Comparison of ENCODE assay signal across 4 fruit fly cellular contexts in genomic region chr3R:27407049-27407448, dm6.
TF ChIP-seq lines count a peak whose summit lies in the region.

No protein-coding gene starts in this region.

- no peak for TF ChIP-seq CTCF in whole organism, embryonic (GFP tag; optimal IDR thresholded peaks at IDR 0.05; lab: Kevin White, UChicago)

TF ChIP-seq in whole organism, embryonic, 481 proteins besides CTCF, POLR2A, EP300 and RAD21 (continues in another document):
- TF ChIP-seq sisA (GFP tag; IDR thresholded peaks at IDR 0.05; lab: Robert Waterston, UW) (peak; percentile 78), CG4360 (GFP tag; IDR thresholded peaks at IDR 0.05; lab: Robert Waterston, UW) (no peak), Dref (GFP tag; IDR thresholded peaks at IDR 0.05; lab: Robert Waterston, UW) (peak; percentile 27; the same call in 1 of the 2 replicates), Bgb (GFP tag; IDR thresholded peaks at IDR 0.05; lab: Robert Waterston, UW; ENCODE audit: partially characterized antibody) (no peak), CG14050 (GFP tag; IDR thresholded peaks at IDR 0.05; lab: Robert Waterston, UW) (peak; percentile 67), yki (optimal IDR thresholded peaks at IDR 0.05; lab: Kevin White, UChicago) (no peak), E2f1 (GFP tag; IDR thresholded peaks at IDR 0.05; lab: Robert Waterston, UW) (peak; percentile 64), ash1 (GFP tag; optimal IDR thresholded peaks at IDR 0.05; lab: Kevin White, UChicago) (no peak), Sry-β (GFP tag; optimal IDR thresholded peaks at IDR 0.05; lab: Kevin White, UChicago) (no peak), usp (GFP tag; optimal IDR thresholded peaks at IDR 0.05; lab: Kevin White, UChicago) (no peak), CG7372 (GFP tag; IDR thresholded peaks at IDR 0.05; lab: Robert Waterston, UW) (peak; percentile 83), wek (GFP tag; optimal IDR thresholded peaks at IDR 0.05; lab: Kevin White, UChicago) (no peak), dm (GFP tag; optimal IDR thresholded peaks at IDR 0.05; lab: Kevin White, UChicago) (peak; percentile 46), chif (GFP tag; optimal IDR thresholded peaks at IDR 0.05; lab: Kevin White, UChicago) (peak; percentile 47 to 54), CG6854 (GFP tag; optimal IDR thresholded peaks at IDR 0.05; lab: Kevin White, UChicago) (peak; percentile 21), phol (tag; optimal IDR thresholded peaks at IDR 0.05; lab: Kevin White, UChicago) (peak; percentile 66), Mrtf (GFP tag; IDR thresholded peaks at IDR 0.05; lab: Robert Waterston, UW) (peak; percentile 80), lbe (GFP tag; optimal IDR thresholded peaks at IDR 0.05; lab: Kevin White, UChicago) (no peak), slp2 (GFP tag; optimal IDR thresholded peaks at IDR 0.05; lab: Kevin White, UChicago) (peak; percentile 43), CG12942 (GFP tag; optimal IDR thresholded peaks at IDR 0.05; lab: Kevin White, UChicago) (peak; percentile 23), ERR (GFP tag; optimal IDR thresholded peaks at IDR 0.05; lab: Kevin White, UChicago) (peak; percentile 46), oc (tag; optimal IDR thresholded peaks at IDR 0.05; lab: Kevin White, UChicago) (no peak), HLH3B (GFP tag; IDR thresholded peaks at IDR 0.05; lab: Robert Waterston, UW) (peak; percentile 75)

TF ChIP-seq in whole organism, prepupa, 60 proteins besides CTCF, POLR2A, EP300 and RAD21 (continues in another document):
- TF ChIP-seq CG9139 (GFP tag; optimal IDR thresholded peaks at IDR 0.05; lab: Kevin White, UChicago), result no peak
- no peak for TF ChIP-seq CG10669 (GFP tag; optimal IDR thresholded peaks at IDR 0.05; lab: Kevin White, UChicago)
- peak; percentile 47; the same call in 1 of the 2 replicates for TF ChIP-seq CG11294 (GFP tag; IDR thresholded peaks at IDR 0.05; lab: Robert Waterston, UW)
- no peak for TF ChIP-seq CG3032 (tag; optimal IDR thresholded peaks at IDR 0.05; lab: Kevin White, UChicago)
- TF ChIP-seq Met (GFP tag; optimal IDR thresholded peaks at IDR 0.05; lab: Kevin White, UChicago), result no peak
- no peak for TF ChIP-seq achi (GFP tag; optimal IDR thresholded peaks at IDR 0.05; lab: Kevin White, UChicago)
- TF ChIP-seq CG1621 (tag; optimal IDR thresholded peaks at IDR 0.05; lab: Kevin White, UChicago), result no peak
- peak; percentile 16 for TF ChIP-seq fkh (GFP tag; optimal IDR thresholded peaks at IDR 0.05; lab: Kevin White, UChicago)
- TF ChIP-seq Gug (GFP tag; IDR thresholded peaks at IDR 0.05; lab: Robert Waterston, UW), result peak; percentile 71
- TF ChIP-seq CG3919 (GFP tag; optimal IDR thresholded peaks at IDR 0.05; lab: Kevin White, UChicago), result peak; percentile 5
- TF ChIP-seq CG31627 (GFP tag; optimal IDR thresholded peaks at IDR 0.05; lab: Kevin White, UChicago), result no peak
- TF ChIP-seq lz (GFP tag; optimal IDR thresholded peaks at IDR 0.05; lab: Kevin White, UChicago), result no peak
- no peak for TF ChIP-seq Eip93F (GFP tag; optimal IDR thresholded peaks at IDR 0.05; lab: Kevin White, UChicago)
- TF ChIP-seq CG6276 (GFP tag; optimal IDR thresholded peaks at IDR 0.05; lab: Kevin White, UChicago), result peak; percentile 42
- no peak for TF ChIP-seq fd85E (GFP tag; optimal IDR thresholded peaks at IDR 0.05; lab: Kevin White, UChicago)
- peak; percentile 56 for TF ChIP-seq Hr4 (GFP tag; optimal IDR thresholded peaks at IDR 0.05; lab: Kevin White, UChicago)
- no peak for TF ChIP-seq acj6 (GFP tag; optimal IDR thresholded peaks at IDR 0.05; lab: Kevin White, UChicago)
- no peak for TF ChIP-seq fd59A (GFP tag; optimal IDR thresholded peaks at IDR 0.05; lab: Kevin White, UChicago)
- no peak for TF ChIP-seq esn (GFP tag; optimal IDR thresholded peaks at IDR 0.05; lab: Kevin White, UChicago)
- peak; percentile 30 for TF ChIP-seq Eip78C (GFP tag; lab: Kevin White, UChicago)
- peak; percentile 42 for TF ChIP-seq CG32006 (GFP tag; optimal IDR thresholded peaks at IDR 0.05; lab: Kevin White, UChicago)
- peak; percentile 45; the same call in 1 of the 3 replicates for TF ChIP-seq CG6163 (GFP tag; IDR thresholded peaks at IDR 0.05; lab: Robert Waterston, UW)
- peak; percentile 53 for TF ChIP-seq CG15336 (GFP tag; IDR thresholded peaks at IDR 0.05; lab: Robert Waterston, UW)
- peak; percentile 74; the same call in 2 of the 3 replicates for TF ChIP-seq eg (GFP tag; IDR thresholded peaks at IDR 0.05; lab: Robert Waterston, UW)

TF ChIP-seq in whole organism, pupa, 21 proteins besides CTCF, POLR2A, EP300 and RAD21:
- TF ChIP-seq Ets98B (GFP tag; IDR thresholded peaks at IDR 0.05; lab: Robert Waterston, UW) (peak; percentile 70), Pif1A (GFP tag; optimal IDR thresholded peaks at IDR 0.05; lab: Kevin White, UChicago) (no peak), Pif1B (GFP tag; optimal IDR thresholded peaks at IDR 0.05; lab: Kevin White, UChicago) (no peak), CG9948 (tag; optimal IDR thresholded peaks at IDR 0.05; lab: Kevin White, UChicago) (no peak), D1 (tag; optimal IDR thresholded peaks at IDR 0.05; lab: Kevin White, UChicago) (no peak), rn (GFP tag; IDR thresholded peaks at IDR 0.05; lab: Robert Waterston, UW) (no peak), fd96Ca (GFP tag; IDR thresholded peaks at IDR 0.05; lab: Robert Waterston, UW) (peak; percentile 76; the same call in 2 of the 3 replicates), CG32121 (GFP tag; IDR thresholded peaks at IDR 0.05; lab: Robert Waterston, UW) (peak; percentile 72; the same call in 1 of the 2 replicates), CG15710 (tag; optimal IDR thresholded peaks at IDR 0.05; lab: Kevin White, UChicago) (no peak), CG14655 (GFP tag; optimal IDR thresholded peaks at IDR 0.05; lab: Kevin White, UChicago) (peak; percentile 56), CG8301 (tag; optimal IDR thresholded peaks at IDR 0.05; lab: Kevin White, UChicago) (peak; percentile 58), EcR (GFP tag; optimal IDR thresholded peaks at IDR 0.05; lab: Kevin White, UChicago) (no peak), CG10348 (GFP tag; IDR thresholded peaks at IDR 0.05; lab: Robert Waterston, UW) (no peak), Snoo (tag; optimal IDR thresholded peaks at IDR 0.05; lab: Kevin White, UChicago) (no peak), CG17806 (tag; optimal IDR thresholded peaks at IDR 0.05; lab: Kevin White, UChicago) (no peak), CG13204 (GFP tag; optimal IDR thresholded peaks at IDR 0.05; lab: Kevin White, UChicago) (no peak), CG4496 (GFP tag; IDR thresholded peaks at IDR 0.05; lab: Robert Waterston, UW) (0 out of 3 replicates have a peak, but pooled peaks have one; percentile 40), CG34367 (tag; optimal IDR thresholded peaks at IDR 0.05; lab: Kevin White, UChicago) (no peak), CG12605 (GFP tag; IDR thresholded peaks at IDR 0.05; lab: Robert Waterston, UW) (no peak), CG8159 (tag; optimal IDR thresholded peaks at IDR 0.05; lab: Kevin White, UChicago) (no peak)

TF ChIP-seq in whole organism, wandering third instar larva, 38 proteins besides CTCF, POLR2A, EP300 and RAD21:
- TF ChIP-seq Sp1 (GFP tag; optimal IDR thresholded peaks at IDR 0.05; lab: Kevin White, UChicago) (no peak), N (GFP tag; optimal IDR thresholded peaks at IDR 0.05; lab: Kevin White, UChicago) (no peak), sv (GFP tag; optimal IDR thresholded peaks at IDR 0.05; lab: Kevin White, UChicago) (peak; percentile 44), OdsH (GFP tag; optimal IDR thresholded peaks at IDR 0.05; lab: Kevin White, UChicago) (no peak)

Comparison
In these comparisons a context has a peak if more than half of its experiments do, and no peak if none do; other contexts are left out.
1. Of the 7 proteins assayed by ChIP-seq in both whole organism, embryonic and whole organism, prepupa: peak only in whole organism, embryonic: Blimp-1, CG16779, CG6854 and Sox102F; only in whole organism, prepupa: none; in both: Gug; in neither: 2.